Fruit fly (Drosophila melanogaster) whole organism, embryonic: ENCODE results near the gene slif.
A peak's percentile ranks its signal among the peaks of the same experiment; 100 is the strongest.

Experiments used
- Antp ChIP-seq: fragments of 200-800 bp; sonication (Bioruptor generic); optimal IDR thresholded peaks from 3 replicates; lab custom pipeline; 2016; ENCODE audit warnings: missing biosample characterization, missing genetic modification characterization
- Bgb ChIP-seq: fragments of 200-800 bp; sonication (Bioruptor generic); IDR thresholded peaks from 2 replicates; pipeline ENCODE4 v1.3.6; 2022; ENCODE audit warnings: missing biosample characterization, missing genetic modification characterization; ENCODE audit not compliant: partially characterized antibody
- CG10147 ChIP-seq: fragments of 200-800 bp; sonication (Bioruptor generic); optimal IDR thresholded peaks from 2 replicates; lab custom pipeline; 2019; ENCODE audit warnings: missing biosample characterization, mild to moderate bottlenecking, missing genetic modification characterization, moderate library complexity
- CG10959 ChIP-seq: fragments of 200-800 bp; sonication (Bioruptor generic); IDR thresholded peaks from 2 replicates; pipeline ENCODE4 v1.3.6; 2022; ENCODE audit warnings: missing biosample characterization, missing genetic modification characterization
- CG12104 ChIP-seq: fragments of 200-800 bp; sonication (Bioruptor generic); optimal IDR thresholded peaks from 3 replicates; lab custom pipeline; 2016; ENCODE audit warnings: missing biosample characterization, missing genetic modification characterization
- CG12744 ChIP-seq: fragments of 200-800 bp; sonication (Bioruptor generic); optimal IDR thresholded peaks from 2 replicates; lab custom pipeline; 2016; ENCODE audit warnings: missing biosample characterization, missing genetic modification characterization
- CG14667 ChIP-seq: fragments of 200-800 bp; sonication (Bioruptor generic); IDR thresholded peaks from 2 replicates; pipeline ENCODE4 v1.3.6; 2022; ENCODE audit warnings: missing biosample characterization, missing genetic modification characterization
- CG17612 ChIP-seq: fragments of 200-800 bp; sonication (Bioruptor generic); IDR thresholded peaks from 2 replicates; pipeline ENCODE4 v1.3.6; 2022; ENCODE audit warnings: missing biosample characterization, missing genetic modification characterization
- CG18011 ChIP-seq: fragments of 200-800 bp; sonication (Bioruptor generic); optimal IDR thresholded peaks from 2 replicates; lab custom pipeline; 2017; ENCODE audit warnings: missing biosample characterization, missing genetic modification characterization, mild to moderate bottlenecking, moderate library complexity, missing genotype
- CG18476 ChIP-seq: fragments of 200-800 bp; sonication (Bioruptor generic); optimal IDR thresholded peaks from 2 replicates; lab custom pipeline; 2016; ENCODE audit warnings: missing biosample characterization, mild to moderate bottlenecking, missing genetic modification characterization
- CG2116 ChIP-seq: fragments of 200-800 bp; sonication (Bioruptor generic); optimal IDR thresholded peaks from 3 replicates; lab custom pipeline; 2018; ENCODE audit warnings: missing biosample characterization, mild to moderate bottlenecking, missing genetic modification characterization
- CG2129 ChIP-seq: fragments of 200-800 bp; sonication (Bioruptor generic); IDR thresholded peaks from 2 replicates; pipeline ENCODE4 v1.3.6; 2022; ENCODE audit warnings: missing biosample characterization, missing genetic modification characterization; ENCODE audit not compliant: partially characterized antibody
- CG2678 ChIP-seq: fragments of 200-800 bp; sonication (Bioruptor generic); optimal IDR thresholded peaks from 3 replicates; lab custom pipeline; 2019; ENCODE audit warnings: missing biosample characterization, mild to moderate bottlenecking, missing genetic modification characterization, moderate library complexity
- CG30020 ChIP-seq: fragments of 200-800 bp; optimal IDR thresholded peaks from 2 replicates; lab custom pipeline; 2019; ENCODE audit warnings: missing biosample characterization, mild to moderate bottlenecking, missing genetic modification characterization, moderate library complexity
- CG34422 ChIP-seq: fragments of 200-800 bp; sonication (Bioruptor generic); IDR thresholded peaks from 3 replicates; pipeline ENCODE4 v1.3.6; 2022; ENCODE audit warnings: missing biosample characterization, missing genetic modification characterization
- CG4328 ChIP-seq: fragments of 200-800 bp; sonication (Bioruptor generic); optimal IDR thresholded peaks from 3 replicates; lab custom pipeline; 2017; ENCODE audit warnings: missing biosample characterization, missing genetic modification reagents, missing genetic modification characterization
- CG43689 ChIP-seq: fragments of 200-800 bp; sonication (Bioruptor generic); IDR thresholded peaks from 2 replicates; pipeline ENCODE4 v1.3.6; 2022; ENCODE audit warnings: missing biosample characterization, missing genetic modification characterization
- CG4617 ChIP-seq: fragments of 200-800 bp; sonication (Bioruptor generic); optimal IDR thresholded peaks from 3 replicates; lab custom pipeline; 2016; ENCODE audit warnings: missing biosample characterization, missing genetic modification characterization, borderline replicate concordance
- CG5953 ChIP-seq: fragments of 200-800 bp; sonication (Bioruptor generic); IDR thresholded peaks from 2 replicates; pipeline ENCODE4 v1.3.6; 2022; ENCODE audit warnings: missing biosample characterization, missing genetic modification characterization
- CG7271 ChIP-seq: fragments of 200-800 bp; sonication (Bioruptor generic); optimal IDR thresholded peaks from 2 replicates; lab custom pipeline; 2018; ENCODE audit warnings: missing biosample characterization, mild to moderate bottlenecking, missing genetic modification characterization, moderate library complexity
- CG8924 ChIP-seq: fragments of 200-800 bp; optimal IDR thresholded peaks from 3 replicates; lab custom pipeline; 2019; ENCODE audit warnings: missing biosample characterization, mild to moderate bottlenecking, missing genetic modification characterization, moderate library complexity
- CTCF ChIP-seq: fragments of 200-800 bp; sonication (Bioruptor generic); optimal IDR thresholded peaks from 2 replicates; lab custom pipeline; 2017; ENCODE audit warnings: missing biosample characterization, mild to moderate bottlenecking, missing genetic modification characterization, moderate library complexity
- D ChIP-seq, 2 experiments: fragments of 200-800 bp in 1 of 2; fragments of >200 bp in 1 of 2; sonication (Bioruptor generic) in 1 of 2; optimal IDR thresholded peaks; 2 replicates in 1 of 2; 3 replicates in 1 of 2; lab custom pipeline; 2017; ENCODE audit warnings: mild to moderate bottlenecking in 1 of 2, missing biosample characterization in 1 of 2, missing genetic modification characterization in 1 of 2, missing genetic modification reagents in 1 of 2
- ERR ChIP-seq: fragments of 200-800 bp; sonication (Bioruptor generic); optimal IDR thresholded peaks from 2 replicates; lab custom pipeline; 2016; ENCODE audit warnings: missing biosample characterization, missing genetic modification characterization
- Fer3 ChIP-seq: fragments of 200-800 bp; sonication (Bioruptor generic); optimal IDR thresholded peaks from 2 replicates; lab custom pipeline; 2018; ENCODE audit warnings: missing biosample characterization, mild to moderate bottlenecking, missing genetic modification characterization, moderate library complexity
- H2.0 ChIP-seq: fragments of 200-800 bp; sonication (Bioruptor generic); IDR thresholded peaks from 2 replicates; pipeline ENCODE4 v1.3.6; 2022; ENCODE audit warnings: missing biosample characterization, missing genetic modification characterization
- HLH3B ChIP-seq: fragments of 200-800 bp; sonication (Bioruptor generic); IDR thresholded peaks from 2 replicates; pipeline ENCODE4 v1.3.6; 2022; ENCODE audit warnings: missing biosample characterization, missing genetic modification characterization
- Hand ChIP-seq: fragments of 200-800 bp; sonication (Bioruptor generic); optimal IDR thresholded peaks from 2 replicates; lab custom pipeline; 2017; ENCODE audit warnings: mild to moderate bottlenecking, missing biosample characterization, missing genetic modification reagents, missing genetic modification characterization
- Hr51 ChIP-seq, 2 experiments: fragments of 200-800 bp; sonication (Bioruptor generic); optimal IDR thresholded peaks; 2 replicates in 1 of 2; 3 replicates in 1 of 2; lab custom pipeline; 2016 to 2018; ENCODE audit warnings: missing biosample characterization in 2 of 2, missing genetic modification characterization in 2 of 2, mild to moderate bottlenecking in 1 of 2, moderate library complexity in 1 of 2
- Mad ChIP-seq: fragments of 200-800 bp; sonication (Bioruptor generic); optimal IDR thresholded peaks from 2 replicates; lab custom pipeline; 2016; ENCODE audit warnings: missing biosample characterization, missing genetic modification characterization
- Mes4 ChIP-seq: fragments of 200-800 bp; sonication (Bioruptor generic); optimal IDR thresholded peaks from 2 replicates; lab custom pipeline; 2016; ENCODE audit warnings: missing biosample characterization, missing genetic modification characterization
- Oaz ChIP-seq: fragments of 200-800 bp; sonication (Bioruptor generic); IDR thresholded peaks from 2 replicates; pipeline ENCODE4 v1.3.6; 2022; ENCODE audit warnings: missing biosample characterization, missing genetic modification characterization
- Sry-δ ChIP-seq: fragments of 200-800 bp; sonication (Bioruptor generic); optimal IDR thresholded peaks from 2 replicates; lab custom pipeline; 2016; ENCODE audit warnings: missing biosample characterization, missing genetic modification characterization
- Taf1 ChIP-seq: fragments of 200-800 bp; sonication (Bioruptor generic); IDR thresholded peaks from 2 replicates; pipeline ENCODE4 v1.3.6; 2022; ENCODE audit warnings: missing biosample characterization, missing genetic modification characterization
- YL-1 ChIP-seq: fragments of 200-800 bp; sonication (Bioruptor generic); optimal IDR thresholded peaks from 3 replicates; lab custom pipeline; 2017; ENCODE audit warnings: missing biosample characterization, mild to moderate bottlenecking, missing genetic modification characterization
- ap ChIP-seq: fragments of 200-800 bp; sonication (Bioruptor generic); IDR thresholded peaks from 2 replicates; pipeline ENCODE4 v1.3.6; 2022; ENCODE audit warnings: missing biosample characterization, missing genetic modification characterization
- bbx ChIP-seq: fragments of 200-800 bp; sonication (Bioruptor generic); IDR thresholded peaks from 2 replicates; pipeline ENCODE4 v1.3.6; 2022; ENCODE audit warnings: missing biosample characterization, missing genetic modification characterization; ENCODE audit not compliant: partially characterized antibody
- btn ChIP-seq: fragments of 200-800 bp; sonication (Bioruptor generic); optimal IDR thresholded peaks from 2 replicates; lab custom pipeline; 2016; ENCODE audit warnings: missing biosample characterization, missing genetic modification characterization
- gcm ChIP-seq: fragments of 200-800 bp; sonication (Bioruptor generic); optimal IDR thresholded peaks from 2 replicates; lab custom pipeline; 2019; ENCODE audit warnings: missing biosample characterization, mild to moderate bottlenecking, missing genetic modification characterization, moderate library complexity
- gem ChIP-seq: fragments of 200-800 bp; sonication (Bioruptor generic); optimal IDR thresholded peaks from 2 replicates; lab custom pipeline; 2019; ENCODE audit warnings: missing biosample characterization, mild to moderate bottlenecking, missing genetic modification characterization, moderate library complexity
- hkb ChIP-seq, 2 experiments: fragments of 200-800 bp in 1 of 2; fragments of >200 bp in 1 of 2; sonication (Bioruptor generic) in 1 of 2; IDR thresholded peaks in 1 of 2; optimal IDR thresholded peaks in 1 of 2; 2 replicates each; pipeline versions ENCODE4 v1.3.6 to Lab custom; 2017 to 2022; ENCODE audit warnings: missing biosample characterization in 1 of 2, missing genetic modification characterization in 1 of 2
- hth ChIP-seq: fragments of >200 bp; optimal IDR thresholded peaks from 2 replicates; lab custom pipeline; 2017; ENCODE audit warnings: inconsistent platforms
- peb ChIP-seq: fragments of 200-800 bp; sonication (Bioruptor generic); IDR thresholded peaks from 2 replicates; pipeline ENCODE4 v1.3.6; 2022; ENCODE audit warnings: missing biosample characterization, missing genetic modification characterization
- pfk ChIP-seq: fragments of 200-800 bp; sonication (Bioruptor generic); optimal IDR thresholded peaks from 2 replicates; lab custom pipeline; 2018; ENCODE audit warnings: missing biosample characterization, mild to moderate bottlenecking, missing genetic modification characterization, moderate library complexity
- pros ChIP-seq: fragments of 200-800 bp; sonication (Bioruptor generic); optimal IDR thresholded peaks from 3 replicates; lab custom pipeline; 2019; ENCODE audit warnings: missing biosample characterization, mild to moderate bottlenecking, missing genetic modification characterization, moderate library complexity
- seq ChIP-seq: fragments of 200-800 bp; sonication (Bioruptor generic); IDR thresholded peaks from 2 replicates; pipeline ENCODE4 v1.3.6; 2022; ENCODE audit warnings: missing biosample characterization, missing genetic modification characterization
- tgo ChIP-seq: fragments of 200-800 bp; sonication (Bioruptor generic); IDR thresholded peaks from 3 replicates; pipeline ENCODE4 v1.3.6; 2022; ENCODE audit warnings: missing biosample characterization, missing genetic modification characterization
- toy ChIP-seq: fragments of 200-800 bp; sonication (Bioruptor generic); IDR thresholded peaks from 2 replicates; pipeline ENCODE4 v1.3.6; 2022; ENCODE audit warnings: missing biosample characterization, missing genetic modification characterization
- twi ChIP-seq: fragments of 200-800 bp; optimal IDR thresholded peaks from 2 replicates; lab custom pipeline; 2019; ENCODE audit warnings: missing biosample characterization, mild to moderate bottlenecking, missing genetic modification characterization, moderate library complexity

slif gene

dm6 chr3L:22871030-22871844 lies 9.6 kb upstream of the slif start (continued):
- no peak for TF ChIP-seq toy (GFP tag; lab: Robert Waterston, UW)
- peak; percentile 65; the same call in 2 of the 3 replicates for TF ChIP-seq CG34422 (GFP tag; lab: Robert Waterston, UW)
- no peak for TF ChIP-seq ERR (GFP tag; lab: Kevin White, UChicago)
- TF ChIP-seq tgo (GFP tag; lab: Robert Waterston, UW) = no peak
- no peak for TF ChIP-seq CG5953
- TF ChIP-seq CG4328 (GFP tag; lab: Kevin White, UChicago) = no peak
- TF ChIP-seq CG18011 (GFP tag; lab: Kevin White, UChicago) = no peak
- TF ChIP-seq peb (GFP tag; lab: Robert Waterston, UW) = no peak
- TF ChIP-seq Mes4 = peak; percentile 21
- no peak for TF ChIP-seq CG2116
- TF ChIP-seq CG10147 = peak; percentile 24
- no peak for TF ChIP-seq CG30020 (tag; lab: Kevin White, UChicago)
- TF ChIP-seq CG14667 (GFP tag; lab: Robert Waterston, UW) = no peak
- TF ChIP-seq CTCF (GFP tag; lab: Kevin White, UChicago) = no peak
- peak; percentile 75 for TF ChIP-seq YL-1 (GFP tag; lab: Kevin White, UChicago)
- no peak for TF ChIP-seq CG18476 (GFP tag; lab: Kevin White, UChicago)
- TF ChIP-seq pros (GFP tag; lab: Kevin White, UChicago) = no peak
- no peak for TF ChIP-seq btn (GFP tag; lab: Kevin White, UChicago)
- TF ChIP-seq Taf1 (GFP tag; lab: Robert Waterston, UW) = no peak
- TF ChIP-seq gem (tag; lab: Kevin White, UChicago) = no peak
- no peak for TF ChIP-seq Mad
- TF ChIP-seq D (optimal IDR thresholded peaks at IDR 0.05; lab: Kevin White, UChicago) = no peak
- TF ChIP-seq D (GFP tag; optimal IDR thresholded peaks at IDR 0.05; lab: Kevin White, UChicago) = no peak
- no peak for TF ChIP-seq gcm
- no peak for TF ChIP-seq Hr51 (GFP tag; optimal IDR thresholded peaks at IDR 0.05; lab: Kevin White, UChicago)
- no peak for TF ChIP-seq hkb (optimal IDR thresholded peaks at IDR 0.05; lab: Kevin White, UChicago)
- TF ChIP-seq hkb (GFP tag; IDR thresholded peaks at IDR 0.05; lab: Robert Waterston, UW) = no peak
- no peak for TF ChIP-seq H2.0 (GFP tag; lab: Robert Waterston, UW)
- no peak for TF ChIP-seq CG43689 (GFP tag; lab: Robert Waterston, UW)
- TF ChIP-seq seq (GFP tag; lab: Robert Waterston, UW) = no peak; the same call in 1 of the 2 replicates
- TF ChIP-seq CG8924 (tag; lab: Kevin White, UChicago) = no peak
- no peak for TF ChIP-seq Hand (GFP tag; lab: Kevin White, UChicago)
- no peak for TF ChIP-seq twi (tag; lab: Kevin White, UChicago)
- TF ChIP-seq CG2129 (GFP tag; lab: Robert Waterston, UW) = peak; percentile 41
- TF ChIP-seq hth = no peak
- no peak for TF ChIP-seq Sry-δ (GFP tag; lab: Kevin White, UChicago)
- TF ChIP-seq ap (GFP tag; lab: Robert Waterston, UW) = no peak
- peak; percentile 65 for TF ChIP-seq Bgb (GFP tag; lab: Robert Waterston, UW)
- no peak for TF ChIP-seq CG12104 (GFP tag; lab: Kevin White, UChicago)
- no peak for TF ChIP-seq pfk
- TF ChIP-seq Oaz (GFP tag; lab: Robert Waterston, UW) = no peak
- no peak for TF ChIP-seq CG12744 (GFP tag; lab: Kevin White, UChicago)
- no peak for TF ChIP-seq CG2678
- TF ChIP-seq CG4617 (GFP tag; lab: Kevin White, UChicago) = peak; percentile 64
- 0 out of 2 replicates have a peak, but pooled peaks have one; percentile 28 for TF ChIP-seq HLH3B
- TF ChIP-seq CG10959 (GFP tag; lab: Robert Waterston, UW) = no peak
- no peak for TF ChIP-seq Fer3
- peak; percentile 40 for TF ChIP-seq Antp (GFP tag; lab: Kevin White, UChicago)
- no peak for TF ChIP-seq CG7271 (tag; lab: Kevin White, UChicago)
- TF ChIP-seq CG17612 (GFP tag; lab: Robert Waterston, UW) = no peak
- TF ChIP-seq bbx = peak; percentile 67
